Fruit fly (Drosophila melanogaster) whole organism, embryonic: ENCODE results near the gene CG3149.
A peak's percentile ranks its signal among the peaks of the same experiment; 100 is the strongest.

Experiments
- CG10209 ChIP-seq: fragments of 200-800 bp; sonication (Bioruptor generic); optimal IDR thresholded peaks from 3 replicates; lab custom pipeline; 2017; ENCODE audit warnings: missing biosample characterization, mild to moderate bottlenecking, missing genetic modification characterization, missing genetic modification reagents
- CG10654 ChIP-seq: fragments of 200-800 bp; sonication (Bioruptor generic); optimal IDR thresholded peaks from 2 replicates; lab custom pipeline; 2016; ENCODE audit warnings: missing biosample characterization, missing genetic modification characterization
- CG11560 ChIP-seq: fragments of 200-800 bp; sonication (Bioruptor generic); IDR thresholded peaks from 3 replicates; pipeline ENCODE4 v1.3.6; 2022; ENCODE audit warnings: missing biosample characterization, missing genetic modification characterization
- CG11695 ChIP-seq: fragments of 200-800 bp; sonication (Bioruptor generic); IDR thresholded peaks from 3 replicates; pipeline ENCODE4 v1.3.6; 2022; ENCODE audit warnings: missing biosample characterization, missing genetic modification characterization
- CG12155 ChIP-seq: fragments of 200-800 bp; sonication (Bioruptor generic); optimal IDR thresholded peaks from 3 replicates; lab custom pipeline; 2016; ENCODE audit warnings: missing biosample characterization, missing genetic modification characterization
- CG1233 ChIP-seq: fragments of 200-800 bp; sonication (Bioruptor generic); optimal IDR thresholded peaks from 4 replicates; lab custom pipeline; 2018; ENCODE audit warnings: missing biosample characterization, mild to moderate bottlenecking, missing genetic modification characterization
- CG13287 ChIP-seq: fragments of 200-800 bp; sonication (Bioruptor generic); IDR thresholded peaks from 2 replicates; pipeline ENCODE4 v1.3.6; 2022; ENCODE audit warnings: missing biosample characterization, missing genetic modification characterization; ENCODE audit not compliant: partially characterized antibody
- CG15479 ChIP-seq: fragments of 200-800 bp; sonication (Bioruptor generic); optimal IDR thresholded peaks from 3 replicates; lab custom pipeline; 2019; ENCODE audit warnings: missing biosample characterization, mild to moderate bottlenecking, missing genetic modification characterization, moderate library complexity
- CG17802 ChIP-seq: fragments of 200-800 bp; sonication (Bioruptor generic); optimal IDR thresholded peaks from 2 replicates; lab custom pipeline; 2018; ENCODE audit warnings: missing biosample characterization, mild to moderate bottlenecking, missing genetic modification characterization, moderate library complexity
- CG18764 ChIP-seq: fragments of 200-800 bp; sonication (Bioruptor generic); optimal IDR thresholded peaks from 3 replicates; lab custom pipeline; 2016; ENCODE audit warnings: missing biosample characterization, missing genetic modification characterization
- CG2199 ChIP-seq: fragments of 200-800 bp; sonication (Bioruptor generic); IDR thresholded peaks from 3 replicates; pipeline ENCODE4 v1.3.6; 2022; ENCODE audit warnings: missing biosample characterization, missing genetic modification characterization
- CG2202 ChIP-seq: fragments of 200-800 bp; sonication (Bioruptor generic); optimal IDR thresholded peaks from 2 replicates; lab custom pipeline; 2018; ENCODE audit warnings: missing biosample characterization, mild to moderate bottlenecking, missing genetic modification characterization
- CG3281 ChIP-seq: fragments of 200-800 bp; sonication (Bioruptor generic); optimal IDR thresholded peaks from 3 replicates; lab custom pipeline; 2017; ENCODE audit warnings: missing biosample characterization, mild to moderate bottlenecking, missing genetic modification characterization
- CG4360 ChIP-seq: fragments of 200-800 bp; sonication (Bioruptor generic); IDR thresholded peaks from 2 replicates; pipeline ENCODE4 v1.3.6; 2022; ENCODE audit warnings: missing biosample characterization, missing genetic modification characterization
- CG43689 ChIP-seq: fragments of 200-800 bp; sonication (Bioruptor generic); IDR thresholded peaks from 2 replicates; pipeline ENCODE4 v1.3.6; 2022; ENCODE audit warnings: missing biosample characterization, missing genetic modification characterization
- CG5245 ChIP-seq: fragments of 200-800 bp; sonication (Bioruptor generic); optimal IDR thresholded peaks from 3 replicates; lab custom pipeline; 2016; ENCODE audit warnings: missing biosample characterization, missing genetic modification characterization
- CG6254 ChIP-seq: fragments of 200-800 bp; sonication (Bioruptor generic); optimal IDR thresholded peaks from 3 replicates; lab custom pipeline; 2017; ENCODE audit warnings: mild to moderate bottlenecking, missing biosample characterization, missing genetic modification reagents, missing genetic modification characterization
- CG6813 ChIP-seq: fragments of 200-800 bp; sonication (Bioruptor generic); optimal IDR thresholded peaks from 2 replicates; lab custom pipeline; 2017; ENCODE audit warnings: missing biosample characterization, missing genetic modification characterization, mild to moderate bottlenecking, moderate library complexity, missing genetic modification reagents
- CG7271 ChIP-seq: fragments of 200-800 bp; sonication (Bioruptor generic); optimal IDR thresholded peaks from 2 replicates; lab custom pipeline; 2018; ENCODE audit warnings: missing biosample characterization, mild to moderate bottlenecking, missing genetic modification characterization, moderate library complexity
- CG8765 ChIP-seq: fragments of 200-800 bp; sonication (Bioruptor generic); IDR thresholded peaks from 2 replicates; pipeline ENCODE4 v1.3.6; 2022; ENCODE audit warnings: missing biosample characterization, missing genetic modification characterization
- Camta ChIP-seq: fragments of 200-800 bp; sonication (Bioruptor generic); optimal IDR thresholded peaks from 2 replicates; lab custom pipeline; 2016; ENCODE audit warnings: missing biosample characterization, missing genetic modification characterization
- Dll ChIP-seq: fragments of 200-800 bp; sonication (Bioruptor generic); IDR thresholded peaks from 4 replicates; pipeline ENCODE4 v1.3.6; 2022; ENCODE audit warnings: missing biosample characterization, missing genetic modification characterization; ENCODE audit not compliant: partially characterized antibody
- Dref ChIP-seq: fragments of 200-800 bp; sonication (Bioruptor generic); IDR thresholded peaks from 2 replicates; pipeline ENCODE4 v1.3.6; 2022; ENCODE audit warnings: missing biosample characterization, missing genetic modification characterization
- Fer3 ChIP-seq: fragments of 200-800 bp; sonication (Bioruptor generic); optimal IDR thresholded peaks from 2 replicates; lab custom pipeline; 2018; ENCODE audit warnings: missing biosample characterization, mild to moderate bottlenecking, missing genetic modification characterization, moderate library complexity
- HLH4C ChIP-seq: fragments of 200-800 bp; sonication (Bioruptor generic); IDR thresholded peaks from 3 replicates; pipeline ENCODE4 v1.3.6; 2022; ENCODE audit warnings: missing biosample characterization, missing genetic modification characterization; ENCODE audit not compliant: partially characterized antibody
- HLHmδ ChIP-seq: fragments of 200-800 bp; sonication (Bioruptor generic); optimal IDR thresholded peaks from 2 replicates; lab custom pipeline; 2018; ENCODE audit warnings: missing biosample characterization, mild to moderate bottlenecking, missing genetic modification characterization, moderate library complexity
- Mes4 ChIP-seq: fragments of 200-800 bp; sonication (Bioruptor generic); optimal IDR thresholded peaks from 2 replicates; lab custom pipeline; 2016; ENCODE audit warnings: missing biosample characterization, missing genetic modification characterization
- NK7.1 ChIP-seq: fragments of 200-800 bp; sonication (Bioruptor generic); optimal IDR thresholded peaks from 3 replicates; lab custom pipeline; 2016; ENCODE audit warnings: missing biosample characterization, missing genetic modification characterization
- PHDP ChIP-seq: fragments of 200-800 bp; sonication (Bioruptor generic); optimal IDR thresholded peaks from 3 replicates; lab custom pipeline; 2018; ENCODE audit warnings: missing biosample characterization, mild to moderate bottlenecking, missing genetic modification characterization, moderate library complexity
- Stat92E ChIP-seq, 3 experiments: fragments of >200 bp in 2 of 3; fragments of 200-800 bp in 1 of 3; sonication (Bioruptor generic) in 1 of 3; optimal IDR thresholded peaks; 2 replicates each; lab custom pipeline; 2017 to 2019; ENCODE audit warnings: missing biosample characterization in 3 of 3, missing genetic modification characterization in 3 of 3, mild to moderate bottlenecking in 1 of 3, moderate library complexity in 1 of 3
- bowl ChIP-seq: fragments of 200-800 bp; sonication (Bioruptor generic); IDR thresholded peaks from 2 replicates; pipeline ENCODE4 v1.3.6; 2022; ENCODE audit warnings: missing biosample characterization, missing genetic modification characterization
- danr ChIP-seq: fragments of 200-800 bp; sonication (Bioruptor generic); IDR thresholded peaks from 2 replicates; pipeline ENCODE4 v1.3.6; 2022; ENCODE audit warnings: missing biosample characterization, missing genetic modification characterization
- dati ChIP-seq: fragments of 200-800 bp; sonication (Bioruptor generic); IDR thresholded peaks from 2 replicates; pipeline ENCODE4 v1.3.6; 2022; ENCODE audit warnings: missing biosample characterization, missing genetic modification characterization
- dm ChIP-seq: fragments of 200-800 bp; sonication (Bioruptor generic); optimal IDR thresholded peaks from 3 replicates; lab custom pipeline; 2016; ENCODE audit warnings: missing biosample characterization, missing genetic modification characterization
- fru ChIP-seq: fragments of >200 bp; optimal IDR thresholded peaks from 2 replicates; lab custom pipeline; 2017
- fu2 ChIP-seq: fragments of 200-800 bp; sonication (Bioruptor generic); optimal IDR thresholded peaks from 2 replicates; lab custom pipeline; 2016; ENCODE audit warnings: missing biosample characterization, missing genetic modification characterization
- hbn ChIP-seq: fragments of 200-800 bp; sonication (Bioruptor generic); IDR thresholded peaks from 2 replicates; pipeline ENCODE4 v1.3.6; 2022; ENCODE audit warnings: missing biosample characterization, missing genetic modification characterization; ENCODE audit not compliant: partially characterized antibody
- hth ChIP-seq: fragments of >200 bp; optimal IDR thresholded peaks from 2 replicates; lab custom pipeline; 2017; ENCODE audit warnings: inconsistent platforms
- jigr1 ChIP-seq: fragments of 200-800 bp; sonication (Bioruptor generic); IDR thresholded peaks from 3 replicates; pipeline ENCODE4 v1.3.6; 2022; ENCODE audit warnings: missing biosample characterization, missing genetic modification characterization
- knrl ChIP-seq: fragments of 200-800 bp; sonication (Bioruptor generic); IDR thresholded peaks from 3 replicates; pipeline ENCODE4 v1.3.6; 2022; ENCODE audit warnings: missing biosample characterization, missing genetic modification characterization; ENCODE audit not compliant: partially characterized antibody
- lov ChIP-seq, 2 experiments: fragments of 200-800 bp in 1 of 2; fragments of >200 bp in 1 of 2; sonication (Bioruptor generic) in 1 of 2; IDR thresholded peaks in 1 of 2; optimal IDR thresholded peaks in 1 of 2; 2 replicates in 1 of 2; 3 replicates in 1 of 2; pipeline versions ENCODE4 v1.3.6 to Lab custom; 2017 to 2022; ENCODE audit warnings: missing biosample characterization in 1 of 2, missing genetic modification characterization in 1 of 2
- mld ChIP-seq: fragments of 200-800 bp; sonication (Bioruptor generic); IDR thresholded peaks from 3 replicates; pipeline ENCODE4 v1.3.6; 2022; ENCODE audit warnings: missing biosample characterization, missing genetic modification characterization; ENCODE audit not compliant: partially characterized antibody
- otp ChIP-seq: fragments of 200-800 bp; sonication (Bioruptor generic); IDR thresholded peaks from 3 replicates; pipeline ENCODE4, ENCODE4 v1.3.6; 2022; ENCODE audit warnings: missing biosample characterization, missing genetic modification characterization
- sc ChIP-seq, 3 experiments: fragments of >200 bp in 2 of 3; fragments of 200-800 bp in 1 of 3; sonication (Bioruptor generic) in 1 of 3; optimal IDR thresholded peaks; 2 replicates in 2 of 3; 3 replicates in 1 of 3; lab custom pipeline; 2017; ENCODE audit warnings: mild to moderate bottlenecking in 1 of 3, missing biosample characterization in 1 of 3, missing genetic modification characterization in 1 of 3, missing genetic modification reagents in 1 of 3
- sisA ChIP-seq: fragments of 200-800 bp; sonication (Bioruptor generic); IDR thresholded peaks from 2 replicates; pipeline ENCODE4 v1.3.6; 2022; ENCODE audit warnings: missing biosample characterization, missing genetic modification characterization
- ssp ChIP-seq: fragments of 200-800 bp; sonication (Bioruptor generic); IDR thresholded peaks from 2 replicates; pipeline ENCODE4 v1.3.6; 2022; ENCODE audit warnings: missing biosample characterization, missing genetic modification characterization
- zen ChIP-seq: fragments of 200-800 bp; sonication (Bioruptor generic); optimal IDR thresholded peaks from 3 replicates; lab custom pipeline; 2018; ENCODE audit warnings: missing biosample characterization, mild to moderate bottlenecking, missing genetic modification characterization, moderate library complexity

The CG3149 gene

DNA sequence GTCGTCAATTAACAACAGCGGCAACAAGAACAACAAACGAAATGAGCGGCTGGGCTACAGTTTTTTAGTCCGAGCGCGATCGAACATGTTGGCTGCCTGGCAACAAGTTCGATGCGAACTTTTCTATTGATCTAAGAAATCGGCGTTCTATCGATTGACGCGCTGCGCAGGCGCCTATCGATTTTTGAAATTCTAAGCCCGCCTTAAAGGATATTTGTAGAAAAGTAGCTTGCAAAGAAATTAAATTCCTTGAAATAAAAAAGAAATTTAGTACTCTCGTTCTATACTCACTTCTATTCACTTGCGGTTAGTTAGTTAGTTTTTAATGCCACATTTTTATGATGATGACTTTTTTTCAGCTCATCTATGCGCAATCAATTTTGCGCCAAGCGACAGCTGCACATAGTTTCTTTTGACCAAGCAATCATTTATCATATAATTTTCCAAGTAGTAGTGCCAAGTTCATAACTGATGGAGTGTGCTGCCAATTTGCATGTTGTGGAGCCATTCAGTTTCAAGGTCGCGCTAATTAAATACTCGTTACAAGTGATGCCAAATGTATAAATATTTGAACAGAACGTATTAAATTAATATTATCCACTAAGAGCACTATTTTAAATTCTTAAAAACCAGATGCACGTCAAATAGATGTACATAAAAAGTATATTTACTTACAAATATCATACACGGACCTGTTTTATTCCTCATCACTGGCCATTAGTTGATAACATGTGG lies 14.9 kb downstream of the CG3149 start, which contains the start of the genes Tre1 and Gr5a (continued):
- TF ChIP-seq CG12155 (GFP tag; lab: Kevin White, UChicago) (no peak), CG7271 (tag; lab: Kevin White, UChicago) (peak; percentile 10), CG13287 (GFP tag; lab: Robert Waterston, UW) (peak; percentile 30; the same call in 1 of the 2 replicates), Dref (GFP tag; lab: Robert Waterston, UW) (peak; percentile 51), Stat92E (GFP tag; optimal IDR thresholded peaks at IDR 0.05; lab: Kevin White, UChicago) (no peak), CG10209 (GFP tag; lab: Kevin White, UChicago) (no peak), CG6254 (GFP tag; lab: Kevin White, UChicago) (no peak), hbn (GFP tag; lab: Robert Waterston, UW) (peak; percentile 38; the same call in 1 of the 2 replicates), CG1233 (no peak), Dll (GFP tag; lab: Robert Waterston, UW) (peak; percentile 37; the same call in 1 of the 4 replicates), CG17802 (tag; lab: Kevin White, UChicago) (no peak), sisA (GFP tag; lab: Robert Waterston, UW) (no peak), NK7.1 (no peak), fru (lab: Kevin White, UChicago) (no peak), danr (no peak), hth (lab: Kevin White, UChicago) (no peak), knrl (GFP tag; lab: Robert Waterston, UW) (no peak), PHDP (no peak), CG8765 (GFP tag; lab: Robert Waterston, UW) (no peak), CG5245 (GFP tag; lab: Kevin White, UChicago) (no peak), HLHmδ (no peak), Fer3 (tag; lab: Kevin White, UChicago) (no peak), lov (optimal IDR thresholded peaks at IDR 0.05; lab: Kevin White, UChicago) (no peak), lov (GFP tag; IDR thresholded peaks at IDR 0.05; lab: Robert Waterston, UW) (no peak), CG43689 (GFP tag; lab: Robert Waterston, UW) (no peak), ssp (GFP tag; lab: Robert Waterston, UW) (no peak), Mes4 (GFP tag; lab: Kevin White, UChicago) (no peak), CG3281 (GFP tag; lab: Kevin White, UChicago) (no peak), HLH4C (GFP tag; lab: Robert Waterston, UW) (peak; percentile 41; the same call in 1 of the 3 replicates), CG4360 (0 out of 2 replicates have a peak, but pooled peaks have one; percentile 43), jigr1 (GFP tag; lab: Robert Waterston, UW) (no peak), mld (GFP tag; lab: Robert Waterston, UW) (0 out of 3 replicates have a peak, but pooled peaks have one; percentile 28), CG18764 (GFP tag; lab: Kevin White, UChicago) (no peak), CG11695 (no peak), dm (GFP tag; lab: Kevin White, UChicago) (no peak), otp (GFP tag; lab: Robert Waterston, UW) (no peak), fu2 (GFP tag; lab: Kevin White, UChicago) (no peak)

dm6 chrX:5679079-5679932 lies 15.7 kb downstream of the CG3149 start:
- TF ChIP-seq Camta = peak; percentile 18
- TF ChIP-seq dati = no peak
- TF ChIP-seq CG15479 (GFP tag; lab: Kevin White, UChicago) = no peak
- no peak for TF ChIP-seq bowl (GFP tag; lab: Robert Waterston, UW)
- TF ChIP-seq zen (tag; lab: Kevin White, UChicago) = peak; percentile 37
- peak; percentile 41 for TF ChIP-seq CG2202
- no peak for TF ChIP-seq jigr1 (GFP tag; lab: Robert Waterston, UW)
- no peak for TF ChIP-seq sc (optimal IDR thresholded peaks at IDR 0.05; lab: Kevin White, UChicago)
- peak; percentile 40 for TF ChIP-seq sc (GFP tag; optimal IDR thresholded peaks at IDR 0.05; lab: Kevin White, UChicago)
- peak; percentile 43 for TF ChIP-seq CG6813 (GFP tag; lab: Kevin White, UChicago)
- TF ChIP-seq CG11560 = no peak
- TF ChIP-seq CG2199 = no peak
- TF ChIP-seq CG10654 (GFP tag; lab: Kevin White, UChicago) = peak; percentile 33
